Worm (Caenorhabditis elegans) whole organism, young adult: ENCODE results near the gene ndua-7.
A peak's percentile ranks its signal among the peaks of the same experiment; 100 is the strongest.

Source experiments
- B0035.1 ChIP-seq: sonication (generic microtip); optimal IDR thresholded peaks from 2 replicates; lab custom pipeline; 2016; ENCODE audit warnings: missing genetic modification characterization, mild to moderate bottlenecking, missing compliant biosample characterization, missing genotype, missing genetic modification reagents
- B0261.1 ChIP-seq: sonication (generic microtip); optimal IDR thresholded peaks from 2 replicates; lab custom pipeline; 2016; ENCODE audit warnings: mild to moderate bottlenecking, missing genetic modification characterization, moderate library complexity, missing compliant biosample characterization
- C17E4.6 ChIP-seq: fragments of 200-800 bp; sonication (Bioruptor generic); IDR thresholded peaks from 2 replicates; pipeline ENCODE4 v1.3.6; 2022; ENCODE audit warnings: missing genetic modification reagents, missing genetic modification characterization, missing compliant biosample characterization
- F23B12.7 ChIP-seq: sonication (generic microtip); optimal IDR thresholded peaks from 2 replicates; lab custom pipeline; 2017; ENCODE audit warnings: missing genetic modification characterization, mild to moderate bottlenecking, missing compliant biosample characterization, antibody characterized with exemption, moderate library complexity; ENCODE audit not compliant: insufficient read depth
- F37B4.10 ChIP-seq: fragments of 200-800 bp; sonication (Bioruptor generic); IDR thresholded peaks from 2 replicates; pipeline ENCODE4 v1.3.6; 2022; ENCODE audit warnings: missing genetic modification characterization, missing compliant biosample characterization
- F49E8.2 ChIP-seq: sonication (generic microtip); optimal IDR thresholded peaks from 3 replicates; lab custom pipeline; 2017; ENCODE audit warnings: missing genetic modification characterization, mild to moderate bottlenecking, missing compliant biosample characterization, antibody characterized with exemption, moderate library complexity; ENCODE audit not compliant: insufficient read depth
- F52B5.7 ChIP-seq: sonication (generic microtip); optimal IDR thresholded peaks from 2 replicates; lab custom pipeline; 2016; ENCODE audit warnings: mild to moderate bottlenecking, missing genetic modification characterization, missing compliant biosample characterization
- F55B11.4 ChIP-seq: sonication (generic microtip); optimal IDR thresholded peaks from 2 replicates; lab custom pipeline; 2016; ENCODE audit warnings: missing compliant biosample characterization, missing genetic modification characterization, borderline replicate concordance; ENCODE audit not compliant: insufficient read depth
- T26A5.8 ChIP-seq: sonication (generic microtip); optimal IDR thresholded peaks from 2 replicates; lab custom pipeline; 2016; ENCODE audit warnings: missing genetic modification characterization, missing compliant biosample characterization
- Y79H2A.3 ChIP-seq: fragments of 200-800 bp; sonication (Bioruptor generic); conservative IDR thresholded peaks from 2 replicates; pipeline ENCODE4 v1.3.6; 2022; ENCODE audit warnings: missing genetic modification reagents, missing genetic modification characterization, missing compliant biosample characterization
- aptf-2 ChIP-seq: fragments of 200-800 bp; sonication (Bioruptor generic); conservative IDR thresholded peaks from 2 replicates; pipeline ENCODE4 v1.3.6; 2022; ENCODE audit warnings: missing genetic modification reagents, missing genetic modification characterization, missing compliant biosample characterization
- athp-1 ChIP-seq: sonication (generic microtip); optimal IDR thresholded peaks from 2 replicates; lab custom pipeline; 2017; ENCODE audit warnings: mild to moderate bottlenecking, missing genetic modification characterization, missing compliant biosample characterization
- attf-3 ChIP-seq: fragments of 200-800 bp; sonication (Bioruptor generic); conservative IDR thresholded peaks from 2 replicates; pipeline ENCODE4 v1.3.6; 2022; ENCODE audit warnings: missing genetic modification reagents, missing genetic modification characterization, missing compliant biosample characterization
- bed-1 ChIP-seq: fragments of 200-800 bp; sonication (Bioruptor generic); IDR thresholded peaks from 2 replicates; pipeline ENCODE4 v1.3.6; 2022; ENCODE audit warnings: missing genetic modification reagents, missing genetic modification characterization, missing compliant biosample characterization
- bed-2 ChIP-seq: fragments of 200-800 bp; sonication (Bioruptor generic); IDR thresholded peaks from 2 replicates; pipeline ENCODE4 v1.3.6; 2022; ENCODE audit warnings: missing genetic modification reagents, missing genetic modification characterization, missing compliant biosample characterization
- ccch-3 ChIP-seq: fragments of 200-800 bp; sonication (Bioruptor generic); optimal IDR thresholded peaks from 2 replicates; lab custom pipeline; 2018; ENCODE audit warnings: mild to moderate bottlenecking, missing genetic modification characterization, missing compliant biosample characterization
- cebp-2 ChIP-seq: fragments of 200-800 bp; sonication (Bioruptor generic); IDR thresholded peaks from 2 replicates; pipeline ENCODE4 v1.3.6; 2022; ENCODE audit warnings: missing genetic modification characterization, missing compliant biosample characterization
- ceh-100 ChIP-seq: fragments of 200-800 bp; sonication (Bioruptor generic); IDR thresholded peaks from 2 replicates; pipeline ENCODE4 v1.3.6; 2022; ENCODE audit warnings: missing genetic modification reagents, missing genetic modification characterization, missing compliant biosample characterization
- ceh-58 ChIP-seq: fragments of 200-800 bp; sonication (Bioruptor generic); IDR thresholded peaks from 2 replicates; pipeline ENCODE4 v1.3.6; 2022; ENCODE audit warnings: missing genetic modification characterization, missing compliant biosample characterization
- efl-1 ChIP-seq: fragments of 150-350 bp; optimal IDR thresholded peaks from 2 replicates; lab custom pipeline; 2014; ENCODE audit warnings: missing biosample characterization, missing genetic modification reagents, missing genetic modification characterization
- egrh-3 ChIP-seq: fragments of 200-800 bp; sonication (Bioruptor generic); IDR thresholded peaks from 2 replicates; pipeline ENCODE4 v1.3.6; 2022; ENCODE audit warnings: missing genetic modification reagents, missing genetic modification characterization, missing compliant biosample characterization
- hlh-26 ChIP-seq: fragments of 200-800 bp; sonication (Bioruptor generic); conservative IDR thresholded peaks from 2 replicates; pipeline ENCODE4 v1.3.6; 2022; ENCODE audit warnings: missing genetic modification reagents, missing genetic modification characterization, missing compliant biosample characterization
- hmg-1.2 ChIP-seq: fragments of 200-800 bp; sonication (Bioruptor generic); IDR thresholded peaks from 2 replicates; pipeline ENCODE4 v1.3.6; 2022; ENCODE audit warnings: missing genetic modification reagents, missing genetic modification characterization, missing compliant biosample characterization
- hmg-20 ChIP-seq: fragments of 200-800 bp; sonication (Bioruptor generic); IDR thresholded peaks from 2 replicates; pipeline ENCODE4 v1.3.6; 2022; ENCODE audit warnings: missing genetic modification reagents, missing genetic modification characterization, missing compliant biosample characterization
- hrde-1 ChIP-seq: sonication (generic microtip); optimal IDR thresholded peaks from 2 replicates; lab custom pipeline; 2016; ENCODE audit warnings: missing genetic modification characterization, mild to moderate bottlenecking, missing compliant biosample characterization, moderate library complexity, missing genotype, missing genetic modification reagents, borderline replicate concordance
- hsf-1 ChIP-seq: fragments of 200-800 bp; sonication (Bioruptor generic); IDR thresholded peaks from 2 replicates; pipeline ENCODE4 v1.3.6; 2022; ENCODE audit warnings: missing genetic modification reagents, missing genetic modification characterization, missing compliant biosample characterization
- let-607 ChIP-seq, 2 experiments: fragments of 200-800 bp in 1 of 2; sonication (Bioruptor generic) in 1 of 2; sonication (generic microtip) in 1 of 2; optimal IDR thresholded peaks; 2 replicates each; lab custom pipeline; 2016 to 2018; ENCODE audit warnings: mild to moderate bottlenecking in 2 of 2, missing compliant biosample characterization in 2 of 2, missing genetic modification characterization in 2 of 2, moderate library complexity in 2 of 2, missing genotype in 1 of 2
- lin-26 ChIP-seq: fragments of 200-800 bp; sonication (Bioruptor generic); IDR thresholded peaks from 2 replicates; pipeline ENCODE4 v1.3.6; 2022; ENCODE audit warnings: missing genetic modification reagents, missing genetic modification characterization, missing compliant biosample characterization
- lin-40 ChIP-seq: sonication (generic microtip); optimal IDR thresholded peaks from 2 replicates; lab custom pipeline; 2016; ENCODE audit warnings: missing genetic modification characterization, mild to moderate bottlenecking, missing compliant biosample characterization, missing genotype, missing genetic modification reagents
- lir-1 ChIP-seq: fragments of 200-800 bp; sonication (Bioruptor generic); conservative IDR thresholded peaks from 2 replicates; pipeline ENCODE4 v1.3.6; 2022; ENCODE audit warnings: missing genetic modification reagents, missing genetic modification characterization, missing compliant biosample characterization
- madf-10 ChIP-seq: sonication (generic microtip); optimal IDR thresholded peaks from 2 replicates; lab custom pipeline; 2016; ENCODE audit warnings: mild to moderate bottlenecking, missing genetic modification characterization, missing compliant biosample characterization
- mcd-1 ChIP-seq: fragments of 200-800 bp; sonication (Bioruptor generic); IDR thresholded peaks from 2 replicates; pipeline ENCODE4 v1.3.6; 2022; ENCODE audit warnings: missing genetic modification reagents, missing genetic modification characterization, missing compliant biosample characterization
- mxl-1 ChIP-seq: sonication (generic microtip); optimal IDR thresholded peaks from 2 replicates; lab custom pipeline; 2016; ENCODE audit warnings: missing genetic modification characterization, missing compliant biosample characterization
- nfyb-1 ChIP-seq: fragments of 200-800 bp; sonication (Bioruptor generic); IDR thresholded peaks from 2 replicates; pipeline ENCODE4 v1.3.6; 2022; ENCODE audit warnings: missing genetic modification reagents, missing genetic modification characterization, missing compliant biosample characterization
- nhr-90 ChIP-seq: sonication (generic microtip); optimal IDR thresholded peaks from 2 replicates; lab custom pipeline; 2016; ENCODE audit warnings: missing genotype, mild to moderate bottlenecking, missing genetic modification characterization, missing compliant biosample characterization
- pbrm-1 ChIP-seq: fragments of 200-800 bp; sonication (Bioruptor generic); IDR thresholded peaks from 2 replicates; pipeline ENCODE4 v1.3.6; 2022; ENCODE audit warnings: missing genetic modification reagents, missing genetic modification characterization, missing compliant biosample characterization
- snpc-1.3 ChIP-seq: sonication (generic microtip); optimal IDR thresholded peaks from 2 replicates; lab custom pipeline; 2017; ENCODE audit warnings: missing genetic modification characterization, mild to moderate bottlenecking, missing compliant biosample characterization, antibody characterized with exemption, moderate library complexity, missing genotype, missing genetic modification reagents; ENCODE audit not compliant: insufficient read depth
- tbx-9 ChIP-seq: sonication (generic microtip); optimal IDR thresholded peaks from 2 replicates; lab custom pipeline; 2016; ENCODE audit warnings: borderline replicate concordance, missing genetic modification characterization, inconsistent platforms, missing compliant biosample characterization
- tlf-1 ChIP-seq: fragments of 200-800 bp; sonication (Bioruptor generic); optimal IDR thresholded peaks from 2 replicates; lab custom pipeline; 2018; ENCODE audit warnings: mild to moderate bottlenecking, missing genetic modification characterization, missing compliant biosample characterization
- zfh-2 ChIP-seq: fragments of 200-800 bp; sonication (Bioruptor generic); conservative IDR thresholded peaks from 2 replicates; pipeline ENCODE4 v1.3.6; 2022; ENCODE audit warnings: missing genetic modification reagents, missing genetic modification characterization, missing compliant biosample characterization
- ztf-18 ChIP-seq: sonication (generic microtip); optimal IDR thresholded peaks from 2 replicates; lab custom pipeline; 2016; ENCODE audit warnings: missing genotype, mild to moderate bottlenecking, missing genetic modification characterization, missing compliant biosample characterization
- ztf-22 ChIP-seq: fragments of 200-800 bp; sonication (Bioruptor generic); optimal IDR thresholded peaks from 2 replicates; lab custom pipeline; 2018; ENCODE audit warnings: mild to moderate bottlenecking, missing genetic modification characterization, moderate library complexity, missing compliant biosample characterization
- ztf-26 ChIP-seq: sonication (generic microtip); optimal IDR thresholded peaks from 2 replicates; lab custom pipeline; 2017; ENCODE audit warnings: missing genetic modification characterization, missing compliant biosample characterization
- ztf-28 ChIP-seq: fragments of 200-800 bp; sonication (Bioruptor generic); IDR thresholded peaks from 2 replicates; pipeline ENCODE4 v1.3.6; 2022; ENCODE audit warnings: missing genetic modification reagents, missing genetic modification characterization, missing compliant biosample characterization
- ztf-6 ChIP-seq: fragments of 200-800 bp; sonication (Bioruptor generic); IDR thresholded peaks from 2 replicates; pipeline ENCODE4 v1.3.6; 2022; ENCODE audit warnings: missing genetic modification reagents, missing genetic modification characterization, missing compliant biosample characterization

Gene ndua-7

DNA sequence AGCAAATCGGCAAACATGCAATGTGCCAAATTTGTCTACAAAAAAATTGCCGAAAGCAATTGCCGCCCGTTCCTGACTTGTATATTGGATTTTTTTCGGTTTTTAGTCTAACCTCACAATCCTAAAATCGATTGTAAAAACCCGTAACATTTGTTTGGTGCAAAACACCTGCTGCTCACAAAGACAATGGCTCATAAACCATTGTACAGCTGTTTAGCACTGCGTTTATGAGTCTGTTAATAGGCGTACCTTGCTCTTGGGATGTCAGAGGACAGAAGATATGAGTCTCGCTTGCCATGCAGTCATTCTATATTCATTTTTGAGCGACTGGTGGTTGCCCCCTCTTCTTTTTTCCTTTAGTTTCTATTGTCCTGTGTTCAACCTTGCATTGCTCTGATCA is 22.3 kb downstream of the ndua-7 start, which contains the start of gene E01G4.5:
E01G4.5 (plus strand) TSS at position 301 of the 400 bp plus-strand sequence.
- TF ChIP-seq ztf-18 (no peak), mxl-1 (tag; lab: Kevin White, UChicago) (no peak), lin-26 (GFP tag; lab: Robert Waterston, UW) (no peak), hsf-1 (GFP tag; lab: Robert Waterston, UW) (no peak), zfh-2 (no peak), ztf-28 (no peak), cebp-2 (no peak), nfyb-1 (GFP tag; lab: Robert Waterston, UW) (no peak), pbrm-1 (GFP tag; lab: Robert Waterston, UW) (no peak), aptf-2 (GFP tag; lab: Robert Waterston, UW) (no peak), F37B4.10 (GFP tag; lab: Robert Waterston, UW) (no peak), efl-1 (no peak), hmg-20 (GFP tag; lab: Robert Waterston, UW) (no peak), B0035.1 (tag; lab: Kevin White, UChicago) (no peak), madf-10 (tag; lab: Kevin White, UChicago) (no peak), egrh-3 (GFP tag; lab: Robert Waterston, UW) (no peak), hmg-1.2 (GFP tag; lab: Robert Waterston, UW) (no peak), ztf-6 (no peak), ztf-22 (GFP tag; lab: Kevin White, UChicago) (no peak)
- TF ChIP-seq, all 124 proteins: peak for 0

DNA sequence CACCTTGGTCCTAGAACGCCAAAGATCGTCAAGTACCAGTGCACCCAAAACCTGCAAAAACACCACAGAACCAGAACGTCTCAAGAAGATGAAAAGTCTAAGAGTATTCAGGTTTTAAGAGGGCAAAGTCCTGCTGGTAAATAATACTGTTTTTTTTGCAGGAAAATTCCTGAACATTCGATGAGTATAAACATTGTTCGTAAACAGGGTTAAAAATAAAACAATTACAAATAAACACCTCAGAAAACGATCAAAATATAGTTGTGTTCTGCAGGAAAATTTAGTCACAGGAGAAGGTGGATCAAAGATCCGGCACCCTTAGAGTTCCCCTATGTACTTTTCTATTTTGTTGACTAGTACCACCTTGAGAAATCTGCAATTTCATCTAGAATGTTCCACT is 23.7 kb downstream of the ndua-7 start:
- TF ChIP-seq hsf-1 (GFP tag; lab: Robert Waterston, UW) (no peak), madf-10 (tag; lab: Kevin White, UChicago) (no peak), F52B5.7 (tag; lab: Kevin White, UChicago) (no peak), B0261.1 (tag; lab: Kevin White, UChicago) (no peak), snpc-1.3 (no peak), let-607 (tag; optimal IDR thresholded peaks at IDR 0.05; lab: Kevin White, UChicago) (no peak), C17E4.6 (no peak), Y79H2A.3 (no peak), ztf-26 (tag; lab: Kevin White, UChicago) (no peak), attf-3 (GFP tag; lab: Robert Waterston, UW) (no peak), ccch-3 (GFP tag; lab: Kevin White, UChicago) (no peak), ztf-6 (no peak), F55B11.4 (tag; lab: Kevin White, UChicago) (no peak), ceh-100 (GFP tag; lab: Robert Waterston, UW) (no peak)

ce11 chrII:13469043-13469652 is 25.3 kb downstream of the ndua-7 start, which contains the start of gene E01G4.3:
E01G4.3 (minus strand) TSS chrII:13469602.
- TF ChIP-seq lir-1 (GFP tag; lab: Robert Waterston, UW) (no peak), hlh-26 (GFP tag; lab: Robert Waterston, UW) (no peak), madf-10 (tag; lab: Kevin White, UChicago) (peak; percentile 18), lin-40 (tag; lab: Kevin White, UChicago) (peak; percentile 66), ceh-58 (no peak), ztf-28 (no peak), tbx-9 (tag; lab: Kevin White, UChicago) (no peak), F49E8.2 (tag; lab: Kevin White, UChicago) (no peak), tlf-1 (GFP tag; lab: Kevin White, UChicago) (no peak), nfyb-1 (GFP tag; lab: Robert Waterston, UW) (peak; percentile 59; the same call in 1 of the 2 replicates), T26A5.8 (tag; lab: Kevin White, UChicago) (no peak), nhr-90 (tag; lab: Kevin White, UChicago) (no peak), F23B12.7 (tag; lab: Kevin White, UChicago) (no peak), ztf-22 (GFP tag; lab: Kevin White, UChicago) (peak; percentile 61), bed-2 (GFP tag; lab: Robert Waterston, UW) (no peak), mcd-1 (GFP tag; lab: Robert Waterston, UW) (peak; percentile 53), bed-1 (GFP tag; lab: Robert Waterston, UW) (no peak), hrde-1 (tag; lab: Kevin White, UChicago) (no peak), athp-1 (tag; lab: Kevin White, UChicago) (no peak)
